Worm (Caenorhabditis elegans): Measurements from ENCODE around the gene spp-21.

- TF ChIP-seq flt-1 (GFP tag; IDR thresholded peaks at IDR 0.05) (no peak), T22C8.4 (GFP tag; IDR thresholded peaks at IDR 0.05) (no peak)
Observed at ce11 chrX:11536408-11536807, 46.5 kb downstream of the spp-21 start, which contains the start of gene C35C5.9.

Measured in whole organism, midembryonic.